Worm (Caenorhabditis elegans) whole organism, dauer: Measurements from ENCODE around the gene F26F2.1.

Experiments used
- unc-62 ChIP-seq: sonication (generic microtip); optimal IDR thresholded peaks from 2 replicates; lab custom pipeline; 2017; ENCODE audit warnings: missing biosample characterization, missing genetic modification reagents, missing genetic modification characterization

Gene F26F2.1

ce11 chrV:20561795-20562194 lies at the start of gene F26F2.1:
TSS of gene F26F2.1 (minus strand) at chrV:20561895.
- no peak for TF ChIP-seq unc-62 (GFP tag; lab: Kevin White, UChicago)

- no peak for TF ChIP-seq unc-62 (GFP tag; lab: Kevin White, UChicago)
Observed at ce11 chrV:20609494-20609893, 47.8 kb upstream of the F26F2.1 start, which contains the start of gene grd-2. TSS of gene grd-2 (plus strand) at chrV:20609794.

- no peak for TF ChIP-seq unc-62 (GFP tag; lab: Kevin White, UChicago)
Observed at ce11 chrV:20608688-20609087, 47.0 kb upstream of the F26F2.1 start, which contains the start of gene ttr-12. TSS of gene ttr-12 (minus strand) at chrV:20608788.

ce11 chrV:20606617-20607016 lies 44.9 kb upstream of the F26F2.1 start, which contains the start of gene F46B3.23:
TSS of gene F46B3.23 (minus strand) at chrV:20606717.
- TF ChIP-seq unc-62 (GFP tag; lab: Kevin White, UChicago) = no peak

ce11 chrV:20604606-20605155 lies 43.0 kb upstream of the F26F2.1 start, which contains the start of gene ttr-57:
TSS of gene ttr-57 (plus strand) at chrV:20605105.
- TF ChIP-seq unc-62 (GFP tag; lab: Kevin White, UChicago) = no peak

- TF ChIP-seq unc-62 (GFP tag; lab: Kevin White, UChicago) = no peak
Observed at ce11 chrV:20603014-20603413, 41.3 kb upstream of the F26F2.1 start, which contains the start of gene ttr-11. TSS of gene ttr-11 (plus strand) at chrV:20603314.

ce11 chrV:20600704-20601103 lies 39.0 kb upstream of the F26F2.1 start:
- TF ChIP-seq unc-62 (GFP tag; lab: Kevin White, UChicago) = no peak

ce11 chrV:20599795-20600194 lies 38.1 kb upstream of the F26F2.1 start, which contains the start of gene col-163:
TSS of gene col-163 (plus strand) at chrV:20600095.
- TF ChIP-seq unc-62 (GFP tag; lab: Kevin White, UChicago) = no peak

ce11 chrV:20597076-20597475 lies 35.4 kb upstream of the F26F2.1 start, which contains the start of gene F46B3.1:
TSS of gene F46B3.1 (minus strand) at chrV:20597176.
- TF ChIP-seq unc-62 (GFP tag; lab: Kevin White, UChicago) = no peak

ce11 chrV:20595653-20596052 lies 34.0 kb upstream of the F26F2.1 start, which contains the start of gene F26F2.11:
TSS of gene F26F2.11 (minus strand) at chrV:20595753.
- no peak for TF ChIP-seq unc-62 (GFP tag; lab: Kevin White, UChicago)

ce11 chrV:20594746-20595145 lies 33.1 kb upstream of the F26F2.1 start, which contains the start of gene F26F2.10:
TSS of gene F26F2.10 (minus strand) at chrV:20594846.
- no peak for TF ChIP-seq unc-62 (GFP tag; lab: Kevin White, UChicago)

- TF ChIP-seq unc-62 (GFP tag; lab: Kevin White, UChicago) = no peak
Observed at ce11 chrV:20580511-20581040, 18.9 kb upstream of the F26F2.1 start, which contains the start of gene F26F2.7. TSS of gene F26F2.7 (plus strand) at chrV:20580990.

ce11 chrV:20579534-20579933 lies 17.8 kb upstream of the F26F2.1 start, which contains the start of gene F26F2.8:
TSS of gene F26F2.8 (plus strand) at chrV:20579546.
- TF ChIP-seq unc-62 (GFP tag; lab: Kevin White, UChicago) = no peak

ce11 chrV:20574872-20575271 lies 13.2 kb upstream of the F26F2.1 start:
- no peak for TF ChIP-seq unc-62 (GFP tag; lab: Kevin White, UChicago)

- no peak for TF ChIP-seq unc-62 (GFP tag; lab: Kevin White, UChicago)
Observed at ce11 chrV:20574314-20574713, 12.6 kb upstream of the F26F2.1 start, which contains the start of gene clec-263. TSS of gene clec-263 (plus strand) at chrV:20574614.

ce11 chrV:20573392-20573791 lies 11.7 kb upstream of the F26F2.1 start, which contains the start of gene F26F2.5:
TSS of gene F26F2.5 (plus strand) at chrV:20573692.
- TF ChIP-seq unc-62 (GFP tag; lab: Kevin White, UChicago) = no peak
